Worm (Caenorhabditis elegans) whole organism, late embryonic: ENCODE results near the gene T11B7.5.
A peak's percentile ranks its signal among the peaks of the same experiment; 100 is the strongest.

Experiments used
- F13H6.1 ChIP-seq: sonication (generic microtip); optimal IDR thresholded peaks from 2 replicates; lab custom pipeline; 2016; ENCODE audit warnings: missing genetic modification characterization, missing compliant biosample characterization
- K02D7.2 ChIP-seq: sonication (generic microtip); optimal IDR thresholded peaks from 2 replicates; lab custom pipeline; 2017; ENCODE audit warnings: mild to moderate bottlenecking, missing genetic modification characterization, missing compliant biosample characterization
- Y22D7AL.16 ChIP-seq: sonication (generic microtip); optimal IDR thresholded peaks from 2 replicates; lab custom pipeline; 2016; ENCODE audit warnings: missing genetic modification characterization, missing compliant biosample characterization
- ceh-14 ChIP-seq: sonication (generic microtip); optimal IDR thresholded peaks from 2 replicates; lab custom pipeline; 2016; ENCODE audit warnings: missing genotype, missing genetic modification characterization, missing compliant biosample characterization
- ceh-18 ChIP-seq: sonication (generic microtip); optimal IDR thresholded peaks from 2 replicates; lab custom pipeline; 2016; ENCODE audit warnings: missing genetic modification characterization, missing compliant biosample characterization
- ceh-19 ChIP-seq: fragments of 200-800 bp; sonication (Bioruptor generic); optimal IDR thresholded peaks from 2 replicates; lab custom pipeline; 2018; ENCODE audit warnings: mild to moderate bottlenecking, missing genetic modification characterization, missing compliant biosample characterization
- ceh-2 ChIP-seq: sonication (generic microtip); optimal IDR thresholded peaks from 2 replicates; lab custom pipeline; 2016; ENCODE audit warnings: missing genotype, missing genetic modification characterization, missing compliant biosample characterization
- ceh-22 ChIP-seq: sonication (generic microtip); optimal IDR thresholded peaks from 2 replicates; lab custom pipeline; 2017; ENCODE audit warnings: missing biosample characterization, missing genetic modification characterization
- ceh-24 ChIP-seq: sonication (generic microtip); optimal IDR thresholded peaks from 2 replicates; lab custom pipeline; 2016; ENCODE audit warnings: mild to moderate bottlenecking, missing genetic modification characterization, missing compliant biosample characterization
- ceh-34 ChIP-seq: sonication (generic microtip); optimal IDR thresholded peaks from 2 replicates; lab custom pipeline; 2016; ENCODE audit warnings: mild to moderate bottlenecking, missing genetic modification characterization, missing compliant biosample characterization
- ceh-6 ChIP-seq: fragments of 200-800 bp; sonication (Bioruptor generic); optimal IDR thresholded peaks from 2 replicates; lab custom pipeline; 2018; ENCODE audit warnings: mild to moderate bottlenecking, missing genetic modification characterization, missing compliant biosample characterization
- ceh-9 ChIP-seq: sonication (generic microtip); optimal IDR thresholded peaks from 2 replicates; lab custom pipeline; 2016; ENCODE audit warnings: mild to moderate bottlenecking, missing genetic modification characterization, inconsistent platforms, missing compliant biosample characterization
- dmd-4 ChIP-seq: sonication (generic microtip); optimal IDR thresholded peaks from 2 replicates; lab custom pipeline; 2016; ENCODE audit warnings: borderline replicate concordance, missing genetic modification characterization, missing compliant biosample characterization
- elt-2 ChIP-seq: sonication (generic microtip); optimal IDR thresholded peaks from 2 replicates; lab custom pipeline; 2016; ENCODE audit warnings: missing genetic modification reagents, missing genetic modification characterization, missing compliant biosample characterization
- elt-4 ChIP-seq: sonication (generic microtip); optimal IDR thresholded peaks from 2 replicates; lab custom pipeline; 2016; ENCODE audit warnings: missing genetic modification characterization, missing compliant biosample characterization
- fax-1 ChIP-seq: sonication (generic microtip); optimal IDR thresholded peaks from 2 replicates; lab custom pipeline; 2016; ENCODE audit warnings: missing genotype, missing genetic modification characterization, missing compliant biosample characterization
- hlh-15 ChIP-seq: sonication (generic microtip); optimal IDR thresholded peaks from 2 replicates; lab custom pipeline; 2016; ENCODE audit warnings: missing genetic modification characterization, missing compliant biosample characterization
- hlh-30 ChIP-seq: sonication (generic microtip); optimal IDR thresholded peaks from 2 replicates; lab custom pipeline; 2017; ENCODE audit warnings: antibody characterized with exemption, missing genetic modification characterization, missing compliant biosample characterization; ENCODE audit not compliant: insufficient read depth
- hlh-6 ChIP-seq: sonication (generic microtip); optimal IDR thresholded peaks from 2 replicates; lab custom pipeline; 2016; ENCODE audit warnings: missing genotype, missing genetic modification characterization, missing compliant biosample characterization
- lin-11 ChIP-seq: fragments of 200-800 bp; sonication (Bioruptor generic); optimal IDR thresholded peaks from 2 replicates; lab custom pipeline; 2018; ENCODE audit warnings: mild to moderate bottlenecking, missing genetic modification characterization, missing compliant biosample characterization
- nfya-1 ChIP-seq: sonication (generic microtip); optimal IDR thresholded peaks from 2 replicates; lab custom pipeline; 2017; ENCODE audit warnings: missing genetic modification characterization, mild to moderate bottlenecking, missing compliant biosample characterization, antibody characterized with exemption, moderate library complexity
- nhr-11 ChIP-seq: fragments of 150-350 bp; optimal IDR thresholded peaks from 2 replicates; lab custom pipeline; 2014; ENCODE audit warnings: missing biosample characterization, missing genetic modification characterization
- nhr-232 ChIP-seq: sonication (generic microtip); optimal IDR thresholded peaks from 2 replicates; lab custom pipeline; 2016; ENCODE audit warnings: missing genetic modification characterization, missing compliant biosample characterization
- npax-4 ChIP-seq: sonication (generic microtip); optimal IDR thresholded peaks from 2 replicates; lab custom pipeline; 2016; ENCODE audit warnings: missing genetic modification characterization, missing compliant biosample characterization
- pag-3 ChIP-seq: sonication (generic microtip); optimal IDR thresholded peaks from 2 replicates; lab custom pipeline; 2016; ENCODE audit warnings: missing compliant biosample characterization, missing genetic modification characterization, borderline replicate concordance
- pros-1 ChIP-seq: fragments of 150-350 bp; optimal IDR thresholded peaks from 2 replicates; lab custom pipeline; 2014; ENCODE audit warnings: missing biosample characterization, missing genetic modification reagents, missing genetic modification characterization
- ref-2 ChIP-seq: sonication (generic microtip); optimal IDR thresholded peaks from 2 replicates; lab custom pipeline; 2016; ENCODE audit warnings: missing genetic modification characterization, missing compliant biosample characterization
- rnt-1 ChIP-seq: sonication (generic microtip); optimal IDR thresholded peaks from 2 replicates; lab custom pipeline; 2016; ENCODE audit warnings: missing genetic modification characterization, missing compliant biosample characterization
- tbx-2 ChIP-seq: sonication (generic microtip); optimal IDR thresholded peaks from 2 replicates; lab custom pipeline; 2016; ENCODE audit warnings: missing genetic modification characterization, missing compliant biosample characterization
- tbx-7 ChIP-seq: sonication (generic microtip); optimal IDR thresholded peaks from 2 replicates; lab custom pipeline; 2016; ENCODE audit warnings: missing genotype, missing genetic modification characterization, missing compliant biosample characterization
- ttx-3 ChIP-seq: sonication (generic microtip); optimal IDR thresholded peaks from 2 replicates; lab custom pipeline; 2016; ENCODE audit warnings: missing genetic modification reagents, missing genetic modification characterization, missing compliant biosample characterization
- unc-3 ChIP-seq, 2 experiments: fragments of 200-800 bp in 1 of 2; sonication (Bioruptor generic) in 1 of 2; sonication (generic microtip) in 1 of 2; conservative IDR thresholded peaks in 1 of 2; optimal IDR thresholded peaks in 1 of 2; 2 replicates each; pipeline versions ENCODE4 v1.3.6 to Lab custom; 2016 to 2022; ENCODE audit warnings: missing compliant biosample characterization in 2 of 2, missing genetic modification characterization in 2 of 2, missing genetic modification reagents in 1 of 2
- unc-42 ChIP-seq: sonication (generic microtip); optimal IDR thresholded peaks from 2 replicates; lab custom pipeline; 2016; ENCODE audit warnings: missing genotype, missing genetic modification characterization, missing compliant biosample characterization
- unc-55 ChIP-seq: sonication (generic microtip); optimal IDR thresholded peaks from 2 replicates; lab custom pipeline; 2017; ENCODE audit warnings: missing biosample characterization, missing genetic modification reagents, missing genetic modification characterization
- ztf-16 ChIP-seq: sonication (generic microtip); optimal IDR thresholded peaks from 2 replicates; lab custom pipeline; 2017; ENCODE audit warnings: missing genetic modification characterization, missing compliant biosample characterization

Gene T11B7.5

DNA sequence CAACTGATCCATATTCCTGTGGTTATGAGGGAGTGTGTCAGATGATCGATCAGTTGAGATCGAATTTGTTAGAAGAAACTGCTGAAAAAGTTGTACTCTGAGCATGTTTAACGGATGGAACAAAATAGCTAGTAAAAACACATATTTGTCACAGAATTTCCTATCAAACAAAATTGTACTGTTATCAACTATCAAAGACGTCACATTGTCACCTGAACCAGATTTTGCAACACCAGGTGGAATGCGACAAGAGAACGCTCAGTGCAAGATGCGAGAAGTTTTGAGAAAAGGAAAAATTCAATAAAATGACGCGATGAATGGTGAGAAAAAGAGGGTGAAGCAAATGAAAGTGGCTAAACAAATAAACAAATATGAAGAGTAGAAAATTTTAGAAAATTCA is 11.7 kb upstream of the T11B7.5 start:
- TF ChIP-seq nhr-232 (tag; lab: Kevin White, UChicago) (no peak), K02D7.2 (tag; lab: Kevin White, UChicago) (no peak), ceh-19 (GFP tag; lab: Kevin White, UChicago) (no peak), unc-3 (GFP tag; conservative IDR thresholded peaks at IDR 0.05; lab: Robert Waterston, UW) (no peak), unc-3 (tag; optimal IDR thresholded peaks at IDR 0.05; lab: Kevin White, UChicago) (no peak), dmd-4 (tag; lab: Kevin White, UChicago) (no peak), ceh-24 (tag; lab: Kevin White, UChicago) (no peak), ref-2 (tag; lab: Kevin White, UChicago) (no peak), elt-2 (no peak), elt-4 (tag; lab: Kevin White, UChicago) (no peak), ceh-34 (no peak), unc-42 (no peak), rnt-1 (tag; lab: Kevin White, UChicago) (no peak), hlh-15 (tag; lab: Kevin White, UChicago) (no peak), ceh-9 (tag; lab: Kevin White, UChicago) (no peak)

DNA sequence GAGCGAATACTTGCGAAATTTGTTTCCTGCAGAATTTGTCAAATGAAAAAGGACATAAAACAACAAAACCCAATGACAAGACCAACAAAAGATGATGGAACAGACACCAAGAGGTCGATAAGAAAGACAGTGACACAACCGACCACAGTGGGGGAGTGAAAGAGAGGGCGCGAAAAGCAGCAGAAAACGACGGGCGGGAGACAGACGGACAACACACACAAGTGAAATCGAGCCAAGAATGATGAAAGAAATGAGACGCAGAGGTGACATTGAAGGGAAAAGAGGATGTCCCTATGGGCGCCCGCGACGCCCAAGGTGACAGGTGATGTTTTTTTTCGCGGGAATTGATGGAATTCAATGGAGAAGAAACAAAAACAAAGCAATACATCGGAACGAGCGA is 10.2 kb upstream of the T11B7.5 start:
- no peak for TF ChIP-seq unc-3 (GFP tag; conservative IDR thresholded peaks at IDR 0.05; lab: Robert Waterston, UW)
- TF ChIP-seq unc-3 (tag; optimal IDR thresholded peaks at IDR 0.05; lab: Kevin White, UChicago), result no peak
- TF ChIP-seq F13H6.1 (tag; lab: Kevin White, UChicago), result no peak
- no peak for TF ChIP-seq ztf-16 (tag; lab: Kevin White, UChicago)
- TF ChIP-seq npax-4, result no peak
- TF ChIP-seq Y22D7AL.16, result no peak
- peak; percentile 72 for TF ChIP-seq ceh-18 (tag; lab: Kevin White, UChicago)
- peak; percentile 78 for TF ChIP-seq unc-55 (GFP tag; lab: Kevin White, UChicago)
- TF ChIP-seq ceh-2, result no peak
- no peak for TF ChIP-seq ceh-6 (GFP tag; lab: Kevin White, UChicago)
- no peak for TF ChIP-seq tbx-7
- no peak for TF ChIP-seq tbx-2 (tag; lab: Kevin White, UChicago)
- peak; percentile 45 for TF ChIP-seq hlh-6 (tag; lab: Kevin White, UChicago)
- peak; percentile 5 for TF ChIP-seq nfya-1 (tag; lab: Kevin White, UChicago)
- TF ChIP-seq ref-2 (tag; lab: Kevin White, UChicago), result no peak
- no peak for TF ChIP-seq ttx-3 (tag; lab: Kevin White, UChicago)
- TF ChIP-seq rnt-1 (tag; lab: Kevin White, UChicago), result peak; percentile 24

DNA sequence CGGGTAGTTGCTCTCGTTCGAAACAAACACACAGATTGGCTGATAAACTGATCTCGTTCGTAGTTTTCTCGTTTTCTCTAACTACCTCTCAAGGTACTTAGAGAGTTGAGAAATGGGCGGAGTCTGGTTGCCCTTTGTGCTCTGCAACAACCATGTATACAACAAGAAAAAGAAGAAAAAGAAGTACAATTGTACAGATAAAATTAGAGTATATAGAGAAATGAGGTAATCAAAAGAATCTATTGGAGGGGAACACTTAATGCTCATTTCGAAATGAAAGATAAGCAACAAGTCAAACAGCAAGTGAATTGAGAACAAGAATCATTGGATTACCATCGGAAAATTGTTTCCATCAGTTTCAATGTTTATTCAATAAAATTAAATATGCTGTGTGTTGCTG is 9.5 kb upstream of the T11B7.5 start, which contains the start of gene C09G9.1:
Gene C09G9.1 (minus strand): TSS at position 143 of the 400 bp plus-strand sequence.
- TF ChIP-seq ceh-22 (tag; lab: Kevin White, UChicago) (no peak), lin-11 (no peak)
- TF ChIP-seq, all 69 proteins: peak for 0

DNA sequence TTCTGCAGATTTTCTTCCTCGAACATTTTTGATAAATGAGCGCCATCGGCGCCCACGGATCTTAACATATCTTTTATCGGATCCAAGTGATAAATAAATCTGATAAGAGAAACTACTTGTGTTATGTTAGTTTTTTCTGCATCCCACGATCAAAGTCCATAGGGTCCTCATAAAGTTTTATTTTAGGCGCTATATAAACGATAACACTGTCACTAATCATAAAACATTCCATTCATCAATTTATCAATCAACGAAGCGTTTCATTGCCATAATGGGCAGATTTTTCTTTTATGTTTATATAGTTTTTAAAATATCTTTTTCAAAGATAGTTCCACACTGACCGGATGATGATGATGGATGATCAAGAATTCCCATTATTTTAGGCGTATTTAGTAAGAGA is 8.8 kb upstream of the T11B7.5 start:
- TF ChIP-seq hlh-30 (tag; lab: Kevin White, UChicago) (no peak), ceh-22 (tag; lab: Kevin White, UChicago) (no peak), nhr-232 (tag; lab: Kevin White, UChicago) (no peak), pag-3 (no peak), tbx-7 (no peak), fax-1 (tag; lab: Kevin White, UChicago) (no peak), hlh-6 (tag; lab: Kevin White, UChicago) (no peak), elt-4 (tag; lab: Kevin White, UChicago) (no peak), F13H6.1 (tag; lab: Kevin White, UChicago) (no peak), pros-1 (no peak), ceh-14 (no peak), unc-42 (no peak), ceh-2 (no peak), nhr-11 (tag; lab: Kevin White, UChicago) (no peak)
